Fruit fly (Drosophila melanogaster): Measurements from ENCODE around the gene Cyp9f3.

DNA sequence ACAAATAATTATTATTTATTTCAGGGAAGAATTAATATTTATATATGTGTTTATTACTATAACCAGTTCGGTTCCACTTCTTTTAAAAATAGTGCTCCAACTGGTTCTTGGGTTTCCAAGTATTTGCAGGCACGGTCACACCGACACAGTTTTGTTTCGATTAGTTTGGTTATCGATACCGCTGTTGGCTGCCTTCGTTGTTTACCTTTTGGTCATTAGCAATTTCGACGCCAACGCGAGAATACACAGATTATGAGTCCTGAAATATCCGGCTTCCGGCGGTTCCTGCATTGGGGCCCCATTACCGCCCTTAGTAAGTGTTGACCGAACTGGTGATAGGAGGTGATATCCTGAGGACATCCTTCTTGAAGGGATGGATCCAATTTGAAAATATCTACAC, 9.4 kb upstream of the Cyp9f3 start, which contains the start of gene CG5196:
- no peak for TF ChIP-seq CG12768 (GFP tag; optimal IDR thresholded peaks at IDR 0.05)
- peak; percentile 2 for TF ChIP-seq cic (GFP tag; optimal IDR thresholded peaks at IDR 0.05)
- TF ChIP-seq CG7045 (GFP tag; optimal IDR thresholded peaks at IDR 0.05) = no peak
- TF ChIP-seq Hr96 (GFP tag; optimal IDR thresholded peaks at IDR 0.05) = no peak
